Worm (Caenorhabditis elegans) whole organism, L3 larva: Measurements from ENCODE around the gene srh-303.

Source experiments
- ceh-28 ChIP-seq: fragments of 150-350 bp; optimal IDR thresholded peaks from 2 replicates; lab custom pipeline; 2014; ENCODE audit warnings: missing biosample characterization, missing genetic modification reagents, missing genetic modification characterization
- ceh-82 ChIP-seq: fragments of 150-350 bp; optimal IDR thresholded peaks from 2 replicates; lab custom pipeline; 2014; ENCODE audit warnings: missing biosample characterization, missing genetic modification characterization
- egl-5 ChIP-seq: fragments of 150-350 bp; optimal IDR thresholded peaks from 2 replicates; lab custom pipeline; 2017; ENCODE audit warnings: missing biosample characterization, missing genetic modification reagents, missing genetic modification characterization, inconsistent platforms
- elt-3 ChIP-seq, 3 experiments: fragments of 150-350 bp in 1 of 3; sonication (generic microtip) in 2 of 3; optimal IDR thresholded peaks; 2 replicates in 2 of 3; 4 replicates in 1 of 3; lab custom pipeline; 2014 to 2017; ENCODE audit warnings: missing biosample characterization in 3 of 3, missing genetic modification characterization in 3 of 3
- fos-1 ChIP-seq: fragments of 150-350 bp; optimal IDR thresholded peaks from 2 replicates; lab custom pipeline; 2014; ENCODE audit warnings: missing biosample characterization, missing genetic modification characterization
- mdl-1 ChIP-seq: fragments of 150-350 bp; optimal IDR thresholded peaks from 2 replicates; lab custom pipeline; 2014; ENCODE audit warnings: missing biosample characterization, missing genetic modification characterization
- nhr-11 ChIP-seq: fragments of 150-350 bp; optimal IDR thresholded peaks from 2 replicates; lab custom pipeline; 2014; ENCODE audit warnings: missing biosample characterization, missing genetic modification characterization
- nhr-25 ChIP-seq: sonication (generic microtip); optimal IDR thresholded peaks from 2 replicates; lab custom pipeline; 2017; ENCODE audit warnings: missing biosample characterization, missing genetic modification characterization
- nhr-28 ChIP-seq: fragments of 150-350 bp; optimal IDR thresholded peaks from 2 replicates; lab custom pipeline; 2014; ENCODE audit warnings: missing biosample characterization, missing genetic modification characterization
- nhr-77 ChIP-seq: fragments of 150-350 bp; optimal IDR thresholded peaks from 2 replicates; lab custom pipeline; 2014; ENCODE audit warnings: missing biosample characterization, missing genetic modification characterization
- tbx-2 ChIP-seq: sonication (generic microtip); optimal IDR thresholded peaks from 2 replicates; lab custom pipeline; 2016; ENCODE audit warnings: mild to moderate bottlenecking, missing genetic modification characterization, missing compliant biosample characterization
- unc-39 ChIP-seq: sonication (generic microtip); optimal IDR thresholded peaks from 4 replicates; lab custom pipeline; 2017; ENCODE audit warnings: missing biosample characterization, missing genetic modification characterization
- unc-62 ChIP-seq: fragments of 150-350 bp; sonication (generic microtip); optimal IDR thresholded peaks from 4 replicates; lab custom pipeline; 2014; ENCODE audit warnings: missing biosample characterization, missing genetic modification reagents, missing genetic modification characterization
- zag-1 ChIP-seq: fragments of 150-350 bp; optimal IDR thresholded peaks from 2 replicates; lab custom pipeline; 2014; ENCODE audit warnings: missing biosample characterization, missing genetic modification characterization

ce11 chrV:17790191-17790590 is 41.3 kb upstream of the srh-303 start, which contains the start of gene srh-290:
- TF ChIP-seq ceh-28 (tag; lab: Kevin White, UChicago) (no peak), unc-39 (no peak), zag-1 (tag; lab: Kevin White, UChicago) (no peak), mdl-1 (tag; lab: Kevin White, UChicago) (no peak), nhr-25 (tag; lab: Kevin White, UChicago) (no peak), nhr-11 (tag; lab: Kevin White, UChicago) (no peak), nhr-28 (tag; lab: Kevin White, UChicago) (no peak), ceh-82 (no peak), tbx-2 (tag; lab: Kevin White, UChicago) (no peak), egl-5 (tag; lab: Kevin White, UChicago) (no peak), elt-3 (tag; optimal IDR thresholded peaks at IDR 0.05; lab: Kevin White, UChicago) (no peak), unc-62 (no peak), nhr-77 (tag; lab: Kevin White, UChicago) (no peak), fos-1 (tag; lab: Kevin White, UChicago) (no peak)
